Worm (Caenorhabditis elegans): ENCODE data around the gene nhr-254.

DNA sequence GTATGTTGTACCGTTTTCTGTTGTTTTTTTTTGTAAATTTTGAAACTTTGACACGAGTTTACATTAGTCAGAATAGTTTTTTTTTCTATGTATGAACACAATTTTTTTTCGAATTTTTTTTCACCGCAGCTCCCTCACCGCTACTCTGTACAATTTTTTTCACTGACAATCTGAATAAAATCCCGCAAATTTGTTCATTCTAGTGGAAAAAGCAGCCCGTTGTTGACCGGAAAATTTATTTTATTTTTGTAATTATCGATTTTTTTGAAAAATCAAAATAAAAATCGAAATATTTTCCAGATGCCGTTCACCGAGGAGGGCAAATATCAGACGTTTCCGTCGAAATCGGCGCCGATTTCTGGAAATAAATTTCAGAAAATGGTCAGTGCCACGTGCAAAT lies 33.0 kb upstream of the nhr-254 start, which contains the start of gene T22H9.1:
- TF ChIP-seq klf-2 (GFP tag; conservative IDR thresholded peaks at IDR 0.05), result no peak
- TF ChIP-seq ztf-29 (GFP tag; IDR thresholded peaks at IDR 0.05), result no peak
- TF ChIP-seq med-1 (GFP tag; optimal IDR thresholded peaks at IDR 0.05; ENCODE audit: insufficient read depth), result no peak
- TF ChIP-seq ztf-23 (GFP tag; IDR thresholded peaks at IDR 0.05), result no peak
- no peak for TF ChIP-seq flt-1 (GFP tag; IDR thresholded peaks at IDR 0.05)
- no peak for TF ChIP-seq cog-1 (tag; optimal IDR thresholded peaks at IDR 0.05)
- TF ChIP-seq tab-1 (GFP tag; IDR thresholded peaks at IDR 0.05), result no peak
- TF ChIP-seq ref-1 (GFP tag; conservative IDR thresholded peaks at IDR 0.05), result no peak
- no peak for TF ChIP-seq T22C8.4 (GFP tag; IDR thresholded peaks at IDR 0.05)
